Worm (Caenorhabditis elegans) whole organism, L3 larva: ENCODE data around the gene polh-1.

ENCODE experiments used
- R02D3.7 ChIP-seq: fragments of 150-350 bp; optimal IDR thresholded peaks from 2 replicates; lab custom pipeline; 2014; ENCODE audit warnings: missing biosample characterization, missing genetic modification characterization
- ZK546.5 ChIP-seq: sonication (generic microtip); optimal IDR thresholded peaks from 2 replicates; lab custom pipeline; 2017; ENCODE audit warnings: missing biosample characterization, missing genetic modification characterization
- aly-2 ChIP-seq: fragments of 150-350 bp; optimal IDR thresholded peaks from 2 replicates; lab custom pipeline; 2014; ENCODE audit warnings: missing biosample characterization, missing genetic modification characterization
- ceh-16 ChIP-seq: sonication (generic microtip); optimal IDR thresholded peaks from 2 replicates; lab custom pipeline; 2017; ENCODE audit warnings: missing biosample characterization, missing genetic modification characterization
- ceh-28 ChIP-seq: fragments of 150-350 bp; optimal IDR thresholded peaks from 2 replicates; lab custom pipeline; 2014; ENCODE audit warnings: missing biosample characterization, missing genetic modification reagents, missing genetic modification characterization
- ceh-9 ChIP-seq: sonication (generic microtip); optimal IDR thresholded peaks from 2 replicates; lab custom pipeline; 2018; ENCODE audit warnings: missing biosample characterization, missing genetic modification characterization
- daf-12 ChIP-seq: fragments of 150-350 bp; optimal IDR thresholded peaks from 2 replicates; lab custom pipeline; 2014; ENCODE audit warnings: missing biosample characterization, missing genetic modification reagents, missing genetic modification characterization
- egl-27 ChIP-seq: sonication (generic microtip); optimal IDR thresholded peaks from 4 replicates; lab custom pipeline; 2017; ENCODE audit warnings: missing biosample characterization, missing genetic modification reagents, missing genetic modification characterization
- elt-1 ChIP-seq: fragments of 150-350 bp; optimal IDR thresholded peaks from 2 replicates; lab custom pipeline; 2014; ENCODE audit warnings: missing biosample characterization, missing genetic modification characterization
- elt-2 ChIP-seq: sonication (generic microtip); optimal IDR thresholded peaks from 2 replicates; lab custom pipeline; 2016; ENCODE audit warnings: missing genetic modification reagents, mild to moderate bottlenecking, missing genetic modification characterization, missing compliant biosample characterization
- elt-3 ChIP-seq, 3 experiments: fragments of 150-350 bp in 1 of 3; sonication (generic microtip) in 2 of 3; optimal IDR thresholded peaks; 2 replicates in 2 of 3; 4 replicates in 1 of 3; lab custom pipeline; 2014 to 2017; ENCODE audit warnings: missing biosample characterization in 3 of 3, missing genetic modification characterization in 3 of 3
- fkh-10 ChIP-seq: sonication (generic microtip); optimal IDR thresholded peaks from 2 replicates; lab custom pipeline; 2017; ENCODE audit warnings: missing biosample characterization, missing genetic modification reagents, missing genetic modification characterization
- fos-1 ChIP-seq: fragments of 150-350 bp; optimal IDR thresholded peaks from 2 replicates; lab custom pipeline; 2014; ENCODE audit warnings: missing biosample characterization, missing genetic modification characterization
- jun-1 ChIP-seq: fragments of 150-350 bp; optimal IDR thresholded peaks from 2 replicates; lab custom pipeline; 2014; ENCODE audit warnings: missing biosample characterization, missing genetic modification reagents, missing genetic modification characterization
- lin-39 ChIP-seq: fragments of 150-350 bp; optimal IDR thresholded peaks from 2 replicates; lab custom pipeline; 2018; ENCODE audit warnings: missing biosample characterization, missing genetic modification reagents, missing genetic modification characterization
- lsy-12 ChIP-seq: sonication (generic microtip); optimal IDR thresholded peaks from 2 replicates; lab custom pipeline; 2016; ENCODE audit warnings: mild to moderate bottlenecking, missing genetic modification characterization, missing compliant biosample characterization
- mdl-1 ChIP-seq: fragments of 150-350 bp; optimal IDR thresholded peaks from 2 replicates; lab custom pipeline; 2014; ENCODE audit warnings: missing biosample characterization, missing genetic modification characterization
- nfya-1 ChIP-seq: sonication (generic microtip); optimal IDR thresholded peaks from 2 replicates; lab custom pipeline; 2017; ENCODE audit warnings: missing genetic modification characterization, mild to moderate bottlenecking, missing compliant biosample characterization, antibody characterized with exemption, moderate library complexity; ENCODE audit not compliant: insufficient read depth
- nhr-11 ChIP-seq: fragments of 150-350 bp; optimal IDR thresholded peaks from 2 replicates; lab custom pipeline; 2014; ENCODE audit warnings: missing biosample characterization, missing genetic modification characterization
- nhr-12 ChIP-seq: fragments of 150-350 bp; optimal IDR thresholded peaks from 2 replicates; lab custom pipeline; 2014; ENCODE audit warnings: missing biosample characterization, missing genetic modification characterization
- nhr-23 ChIP-seq: fragments of 150-350 bp; optimal IDR thresholded peaks from 2 replicates; lab custom pipeline; 2014; ENCODE audit warnings: missing biosample characterization, missing genetic modification reagents, missing genetic modification characterization
- nhr-237 ChIP-seq: fragments of 150-350 bp; optimal IDR thresholded peaks from 2 replicates; lab custom pipeline; 2014; ENCODE audit warnings: missing biosample characterization, missing genetic modification characterization
- nhr-25 ChIP-seq: sonication (generic microtip); optimal IDR thresholded peaks from 2 replicates; lab custom pipeline; 2017; ENCODE audit warnings: missing biosample characterization, missing genetic modification characterization
- nhr-28 ChIP-seq: fragments of 150-350 bp; optimal IDR thresholded peaks from 2 replicates; lab custom pipeline; 2014; ENCODE audit warnings: missing biosample characterization, missing genetic modification characterization
- nhr-67 ChIP-seq: fragments of 150-350 bp; optimal IDR thresholded peaks from 2 replicates; lab custom pipeline; 2014; ENCODE audit warnings: missing biosample characterization, missing genetic modification characterization
- nhr-76 ChIP-seq: fragments of 150-350 bp; sonication (generic microtip); optimal IDR thresholded peaks from 5 replicates; lab custom pipeline; 2014; ENCODE audit warnings: missing biosample characterization, missing genetic modification characterization
- pha-4 ChIP-seq: fragments of 150-350 bp; optimal IDR thresholded peaks from 2 replicates; lab custom pipeline; 2014; ENCODE audit warnings: missing biosample characterization, missing genetic modification reagents, missing genetic modification characterization
- pqm-1 ChIP-seq: fragments of 150-350 bp; optimal IDR thresholded peaks from 2 replicates; lab custom pipeline; 2017; ENCODE audit warnings: missing biosample characterization, missing genetic modification characterization, inconsistent platforms
- sea-2 ChIP-seq: fragments of 150-350 bp; sonication (generic microtip); optimal IDR thresholded peaks from 4 replicates; lab custom pipeline; 2014; ENCODE audit warnings: missing biosample characterization, missing genetic modification reagents, missing genetic modification characterization
- skn-1 ChIP-seq: fragments of 150-350 bp; optimal IDR thresholded peaks from 2 replicates; lab custom pipeline; 2014; ENCODE audit warnings: missing biosample characterization, missing genetic modification characterization
- snpc-4 ChIP-seq: fragments of 150-350 bp; optimal IDR thresholded peaks from 2 replicates; lab custom pipeline; 2014; ENCODE audit warnings: missing biosample characterization, missing genetic modification characterization
- tbx-2 ChIP-seq: sonication (generic microtip); optimal IDR thresholded peaks from 2 replicates; lab custom pipeline; 2016; ENCODE audit warnings: mild to moderate bottlenecking, missing genetic modification characterization, missing compliant biosample characterization
- unc-39 ChIP-seq: sonication (generic microtip); optimal IDR thresholded peaks from 4 replicates; lab custom pipeline; 2017; ENCODE audit warnings: missing biosample characterization, missing genetic modification characterization
- unc-62 ChIP-seq: fragments of 150-350 bp; sonication (generic microtip); optimal IDR thresholded peaks from 4 replicates; lab custom pipeline; 2014; ENCODE audit warnings: missing biosample characterization, missing genetic modification reagents, missing genetic modification characterization
- zag-1 ChIP-seq: fragments of 150-350 bp; optimal IDR thresholded peaks from 2 replicates; lab custom pipeline; 2014; ENCODE audit warnings: missing biosample characterization, missing genetic modification characterization
- ztf-11 ChIP-seq: fragments of 150-350 bp; optimal IDR thresholded peaks from 2 replicates; lab custom pipeline; 2014; ENCODE audit warnings: missing biosample characterization, missing genetic modification characterization

The polh-1 gene

DNA sequence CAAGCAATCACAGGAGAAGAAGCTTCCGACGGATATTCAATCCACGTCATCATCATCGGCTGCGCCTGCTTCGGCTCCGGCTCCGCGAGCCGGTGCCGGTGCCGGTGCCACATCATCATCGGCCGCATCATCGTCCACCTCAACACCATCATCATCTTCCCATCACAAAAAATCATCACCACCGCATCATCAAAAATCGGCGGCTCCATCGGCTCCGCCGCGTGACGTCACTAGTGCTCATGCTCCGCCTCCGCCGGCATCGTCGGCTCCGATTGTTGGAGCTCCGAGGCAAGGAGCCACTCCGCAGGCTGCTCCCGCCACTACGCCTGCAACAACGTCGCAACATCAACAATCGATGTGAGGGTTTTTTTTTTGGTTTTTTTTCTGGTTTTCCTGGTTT, 18.1 kb downstream of the polh-1 start:
- TF ChIP-seq nhr-28 (tag; lab: Kevin White, UChicago), result no peak
- TF ChIP-seq elt-2 (tag; lab: Kevin White, UChicago), result no peak
- no peak for TF ChIP-seq nhr-12 (tag; lab: Kevin White, UChicago)
- TF ChIP-seq tbx-2 (tag; lab: Kevin White, UChicago), result no peak
- TF ChIP-seq zag-1, result no peak
- no peak for TF ChIP-seq nhr-11
- TF ChIP-seq nhr-237 (tag; lab: Kevin White, UChicago), result no peak
- no peak for TF ChIP-seq mdl-1 (tag; lab: Kevin White, UChicago)
- no peak for TF ChIP-seq lsy-12 (tag; lab: Kevin White, UChicago)

DNA sequence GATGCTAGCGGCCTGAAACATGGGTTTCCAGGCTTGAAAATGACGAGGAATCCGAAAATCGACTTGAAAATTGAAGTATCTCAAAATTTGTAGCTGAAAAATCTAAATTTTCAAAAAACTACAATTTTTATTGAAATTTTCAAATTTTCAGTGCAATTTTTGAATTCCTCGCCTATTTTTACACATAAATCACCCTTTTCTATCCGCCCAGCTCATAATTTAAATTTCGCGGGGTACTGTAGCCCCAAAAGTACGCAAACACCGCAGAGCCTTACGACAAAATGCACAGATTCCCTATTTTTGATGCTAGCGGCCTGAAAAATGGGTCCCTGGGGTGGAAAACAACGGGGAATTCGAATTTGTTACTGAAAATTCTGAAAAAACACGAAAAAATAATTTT, 18.6 kb downstream of the polh-1 start:
- TF ChIP-seq nfya-1 (tag; lab: Kevin White, UChicago) (no peak), daf-12 (no peak), jun-1 (tag; lab: Kevin White, UChicago) (no peak), fkh-10 (GFP tag; lab: Kevin White, UChicago) (no peak), unc-39 (tag; lab: Kevin White, UChicago) (no peak), elt-3 (tag; optimal IDR thresholded peaks at IDR 0.05; lab: Kevin White, UChicago) (no peak), ceh-9 (tag; lab: Kevin White, UChicago) (no peak), ZK546.5 (no peak), nhr-12 (tag; lab: Kevin White, UChicago) (no peak), nhr-76 (tag; lab: Kevin White, UChicago) (no peak), nhr-23 (no peak), egl-27 (tag; lab: Kevin White, UChicago) (no peak), fos-1 (tag; lab: Kevin White, UChicago) (no peak), lin-39 (tag; lab: Kevin White, UChicago) (no peak), nhr-25 (tag; lab: Kevin White, UChicago) (no peak), mdl-1 (tag; lab: Kevin White, UChicago) (no peak)

DNA sequence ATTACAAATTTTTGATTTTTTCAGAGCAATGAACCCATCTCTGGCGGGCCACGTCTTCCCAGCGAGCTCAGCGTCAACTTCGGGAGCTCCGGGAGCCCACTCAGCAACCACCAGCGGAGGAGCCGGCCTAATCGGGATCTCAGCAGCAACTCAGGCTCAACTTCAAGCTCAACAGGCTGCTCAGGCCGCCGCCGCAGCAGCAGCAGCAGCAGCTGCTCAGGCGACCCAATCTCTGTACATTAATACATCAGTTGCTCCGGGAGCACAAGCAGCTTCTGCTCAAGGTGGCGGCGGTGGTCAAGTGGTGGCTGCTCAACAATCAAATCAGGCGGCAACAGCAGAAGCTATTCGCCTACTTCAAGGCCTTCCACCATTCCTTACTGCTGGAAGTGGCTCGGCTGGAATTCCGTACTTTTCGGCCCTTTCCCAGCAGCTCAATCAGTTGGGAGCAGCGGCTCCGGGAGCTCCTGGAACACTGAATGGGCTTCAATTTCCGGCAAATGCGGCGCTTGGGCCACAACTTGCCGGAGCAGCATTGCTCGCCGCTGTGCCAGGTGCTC, 19.3 kb downstream of the polh-1 start:
- no peak for TF ChIP-seq sea-2 (GFP tag; lab: Kevin White, UChicago)
- TF ChIP-seq R02D3.7, result no peak
- no peak for TF ChIP-seq snpc-4 (tag; lab: Kevin White, UChicago)
- no peak for TF ChIP-seq ceh-16 (tag; lab: Kevin White, UChicago)
- no peak for TF ChIP-seq elt-3 (tag; optimal IDR thresholded peaks at IDR 0.05; lab: Kevin White, UChicago)
- no peak for TF ChIP-seq egl-27 (tag; lab: Kevin White, UChicago)
- no peak for TF ChIP-seq fkh-10 (GFP tag; lab: Kevin White, UChicago)
- no peak for TF ChIP-seq zag-1

DNA sequence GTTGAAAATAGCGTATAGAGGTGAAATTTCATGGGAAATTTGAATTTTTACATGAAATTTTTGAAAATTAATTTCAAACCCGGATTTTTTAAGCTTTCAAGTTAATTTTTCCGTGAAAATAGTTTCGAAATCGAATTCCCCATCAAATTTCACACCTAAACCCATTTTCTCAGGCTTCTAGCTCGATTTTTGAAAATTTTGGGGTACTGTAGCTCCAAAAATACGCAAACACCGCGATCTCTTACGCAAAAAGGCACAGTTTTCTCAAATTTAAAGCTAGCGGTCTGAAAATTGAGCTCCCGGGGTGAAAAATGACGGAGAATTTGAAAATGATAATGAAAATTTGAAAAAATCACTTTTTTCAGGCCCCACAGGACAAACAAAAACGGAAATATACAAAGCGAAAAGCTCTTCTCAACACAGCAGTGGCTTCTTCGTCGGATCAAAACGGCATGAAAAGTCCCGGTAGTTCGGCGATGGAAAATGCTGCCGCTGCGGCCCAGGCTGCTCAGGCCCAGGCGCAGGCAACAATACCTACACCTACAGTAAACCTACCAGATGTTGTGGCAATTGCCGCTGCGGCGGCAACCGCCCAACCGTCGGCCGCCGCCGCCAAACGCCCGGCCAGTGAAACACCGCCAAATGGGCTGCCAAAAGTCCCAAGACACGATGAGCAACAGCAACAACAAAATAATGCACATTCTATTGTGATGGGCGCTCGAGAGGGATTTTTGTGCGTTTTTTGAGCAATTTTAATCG, 21.1 kb downstream of the polh-1 start:
- TF ChIP-seq ZK546.5, result no peak
- no peak for TF ChIP-seq daf-12
- no peak for TF ChIP-seq pha-4
- TF ChIP-seq ceh-16 (tag; lab: Kevin White, UChicago), result no peak
- no peak for TF ChIP-seq zag-1
- TF ChIP-seq nhr-67 (tag; lab: Kevin White, UChicago), result no peak
- no peak for TF ChIP-seq ceh-28 (tag; lab: Kevin White, UChicago)
- TF ChIP-seq fkh-10 (GFP tag; lab: Kevin White, UChicago), result no peak
- TF ChIP-seq tbx-2 (tag; lab: Kevin White, UChicago), result no peak
- no peak for TF ChIP-seq nfya-1 (tag; lab: Kevin White, UChicago)
- TF ChIP-seq unc-62 (GFP tag; lab: Kevin White, UChicago), result no peak
- TF ChIP-seq skn-1, result no peak
- TF ChIP-seq lin-39 (tag; lab: Kevin White, UChicago), result no peak
- TF ChIP-seq fos-1 (tag; lab: Kevin White, UChicago), result no peak
- TF ChIP-seq snpc-4 (tag; lab: Kevin White, UChicago), result no peak

DNA sequence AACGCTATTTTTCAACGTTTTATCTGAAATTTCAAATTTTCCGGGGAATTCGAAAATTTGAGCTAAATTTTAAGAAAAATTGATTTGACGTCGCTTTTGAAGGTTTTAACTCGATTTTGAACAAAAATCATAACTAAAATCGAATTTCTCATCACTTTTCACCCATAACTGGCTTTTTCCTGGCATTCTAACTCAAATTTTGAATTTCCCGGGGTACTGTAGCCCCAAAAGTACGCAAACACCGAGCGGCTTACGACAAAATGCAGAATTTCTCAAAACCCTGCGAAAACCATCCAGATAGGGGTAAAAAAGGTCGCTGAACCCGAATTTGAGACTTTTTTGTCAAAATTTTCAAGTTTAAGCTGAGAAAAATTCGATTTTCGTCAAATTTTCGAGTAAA, 22.8 kb downstream of the polh-1 start:
- no peak for TF ChIP-seq ztf-11 (tag; lab: Kevin White, UChicago)
- TF ChIP-seq ceh-16 (tag; lab: Kevin White, UChicago), result no peak
- TF ChIP-seq elt-1 (tag; lab: Kevin White, UChicago), result no peak
- TF ChIP-seq fkh-10 (GFP tag; lab: Kevin White, UChicago), result no peak
- TF ChIP-seq aly-2 (tag; lab: Kevin White, UChicago), result no peak
- TF ChIP-seq pqm-1 (tag; lab: Kevin White, UChicago), result no peak
- no peak for TF ChIP-seq ceh-9 (tag; lab: Kevin White, UChicago)
